Worm (Caenorhabditis elegans) whole organism, mixed stage, embryonic: ENCODE measurements around the gene C18A11.1.

Source experiments
- M03D4.4 ChIP-seq: sonication (generic microtip); optimal IDR thresholded peaks from 2 replicates; lab custom pipeline; 2017; ENCODE audit warnings: mild to moderate bottlenecking, missing genetic modification characterization, missing compliant biosample characterization
- bed-3 ChIP-seq: fragments of 200-800 bp; sonication (Bioruptor generic); optimal IDR thresholded peaks from 3 replicates; lab custom pipeline; 2018; ENCODE audit warnings: mild to moderate bottlenecking, missing genetic modification characterization, moderate library complexity, missing compliant biosample characterization
- blmp-1 ChIP-seq: fragments of 150-350 bp; optimal IDR thresholded peaks from 2 replicates; lab custom pipeline; 2014; ENCODE audit warnings: missing biosample characterization, missing genetic modification characterization
- ceh-39 ChIP-seq: fragments of 150-350 bp; optimal IDR thresholded peaks from 2 replicates; lab custom pipeline; 2014; ENCODE audit warnings: missing biosample characterization, missing genetic modification characterization
- ceh-43 ChIP-seq: fragments of 200-800 bp; sonication (Bioruptor generic); optimal IDR thresholded peaks from 2 replicates; lab custom pipeline; 2018; ENCODE audit warnings: mild to moderate bottlenecking, missing genetic modification characterization, moderate library complexity, missing compliant biosample characterization
- ceh-83 ChIP-seq: fragments of 200-800 bp; sonication (Bioruptor generic); optimal IDR thresholded peaks from 2 replicates; lab custom pipeline; 2018; ENCODE audit warnings: mild to moderate bottlenecking, missing genetic modification characterization, missing compliant biosample characterization
- ces-1 ChIP-seq: fragments of 150-350 bp; optimal IDR thresholded peaks from 2 replicates; lab custom pipeline; 2014; ENCODE audit warnings: missing biosample characterization, missing genetic modification reagents, missing genetic modification characterization
- cnd-1 ChIP-seq: fragments of 200-800 bp; sonication (Bioruptor generic); optimal IDR thresholded peaks from 2 replicates; lab custom pipeline; 2018; ENCODE audit warnings: mild to moderate bottlenecking, missing genetic modification characterization, missing compliant biosample characterization
- elt-1 ChIP-seq: sonication (generic microtip); optimal IDR thresholded peaks from 2 replicates; lab custom pipeline; 2017; ENCODE audit warnings: missing genetic modification characterization, mild to moderate bottlenecking, missing compliant biosample characterization, antibody characterized with exemption, moderate library complexity, borderline replicate concordance; ENCODE audit not compliant: insufficient read depth
- elt-3 ChIP-seq: fragments of 150-350 bp; optimal IDR thresholded peaks from 2 replicates; lab custom pipeline; 2014; ENCODE audit warnings: missing biosample characterization, missing genetic modification characterization
- ham-2 ChIP-seq: fragments of 200-800 bp; sonication (Bioruptor generic); optimal IDR thresholded peaks from 2 replicates; lab custom pipeline; 2018; ENCODE audit warnings: mild to moderate bottlenecking, missing genetic modification characterization, missing compliant biosample characterization
- hlh-1 ChIP-seq: fragments of 150-350 bp; optimal IDR thresholded peaks from 2 replicates; lab custom pipeline; 2014; ENCODE audit warnings: missing biosample characterization, missing genetic modification reagents, missing genetic modification characterization
- lin-13 ChIP-seq: fragments of 150-350 bp; optimal IDR thresholded peaks from 2 replicates; lab custom pipeline; 2014; ENCODE audit warnings: missing biosample characterization, missing genetic modification characterization
- lin-32 ChIP-seq: fragments of 200-800 bp; sonication (Bioruptor generic); optimal IDR thresholded peaks from 2 replicates; lab custom pipeline; 2018; ENCODE audit warnings: mild to moderate bottlenecking, missing genetic modification characterization, missing compliant biosample characterization
- lsy-2 ChIP-seq: fragments of 150-350 bp; optimal IDR thresholded peaks from 2 replicates; lab custom pipeline; 2014; ENCODE audit warnings: missing biosample characterization, missing genetic modification characterization
- mab-5 ChIP-seq: fragments of 150-350 bp; optimal IDR thresholded peaks from 2 replicates; lab custom pipeline; 2014; ENCODE audit warnings: missing biosample characterization, missing genetic modification characterization
- mep-1 ChIP-seq: fragments of 150-350 bp; optimal IDR thresholded peaks from 2 replicates; lab custom pipeline; 2017; ENCODE audit warnings: missing biosample characterization, missing genetic modification reagents, missing genetic modification characterization, inconsistent platforms
- mls-2 ChIP-seq: sonication (generic microtip); optimal IDR thresholded peaks from 2 replicates; lab custom pipeline; 2016; ENCODE audit warnings: mild to moderate bottlenecking, missing genetic modification characterization, moderate library complexity, missing compliant biosample characterization
- nhr-12 ChIP-seq: fragments of 150-350 bp; optimal IDR thresholded peaks from 2 replicates; lab custom pipeline; 2014; ENCODE audit warnings: missing biosample characterization, missing genetic modification characterization
- nhr-2 ChIP-seq: fragments of 150-350 bp; optimal IDR thresholded peaks from 2 replicates; lab custom pipeline; 2014; ENCODE audit warnings: missing biosample characterization, missing genetic modification characterization
- nhr-237 ChIP-seq: fragments of 150-350 bp; optimal IDR thresholded peaks from 2 replicates; lab custom pipeline; 2014; ENCODE audit warnings: missing biosample characterization, missing genetic modification characterization
- nhr-28 ChIP-seq: fragments of 150-350 bp; optimal IDR thresholded peaks from 2 replicates; lab custom pipeline; 2014; ENCODE audit warnings: missing biosample characterization, missing genetic modification characterization
- nhr-76 ChIP-seq: sonication (generic microtip); optimal IDR thresholded peaks from 2 replicates; lab custom pipeline; 2017; ENCODE audit warnings: missing biosample characterization, missing genetic modification characterization
- pha-4 ChIP-seq: fragments of 150-350 bp; optimal IDR thresholded peaks from 2 replicates; lab custom pipeline; 2018; ENCODE audit warnings: missing biosample characterization, missing genetic modification reagents, missing genetic modification characterization
- sem-2 ChIP-seq: fragments of 200-800 bp; sonication (Bioruptor generic); optimal IDR thresholded peaks from 2 replicates; lab custom pipeline; 2018; ENCODE audit warnings: mild to moderate bottlenecking, missing genetic modification characterization, missing compliant biosample characterization
- snpc-4 ChIP-seq: fragments of 150-350 bp; optimal IDR thresholded peaks from 2 replicates; lab custom pipeline; 2014; ENCODE audit warnings: missing biosample characterization, missing genetic modification characterization
- sptf-1 ChIP-seq: sonication (generic microtip); optimal IDR thresholded peaks from 2 replicates; lab custom pipeline; 2017; ENCODE audit warnings: mild to moderate bottlenecking, missing genetic modification characterization, moderate library complexity, missing compliant biosample characterization
- tbx-8 ChIP-seq: fragments of 200-800 bp; sonication (Bioruptor generic); optimal IDR thresholded peaks from 2 replicates; lab custom pipeline; 2018; ENCODE audit warnings: mild to moderate bottlenecking, missing genetic modification characterization, moderate library complexity, missing compliant biosample characterization
- unc-120 ChIP-seq: sonication (generic microtip); optimal IDR thresholded peaks from 2 replicates; lab custom pipeline; 2017; ENCODE audit warnings: missing genetic modification characterization, missing compliant biosample characterization; ENCODE audit not compliant: poor library complexity, severe bottlenecking
- unc-62 ChIP-seq: fragments of 150-350 bp; optimal IDR thresholded peaks from 2 replicates; lab custom pipeline; 2014; ENCODE audit warnings: missing biosample characterization, missing genetic modification reagents, missing genetic modification characterization
- zip-8 ChIP-seq: fragments of 150-350 bp; optimal IDR thresholded peaks from 2 replicates; lab custom pipeline; 2014; ENCODE audit warnings: missing biosample characterization, missing genetic modification characterization
- ztf-11 ChIP-seq: fragments of 150-350 bp; optimal IDR thresholded peaks from 2 replicates; lab custom pipeline; 2014; ENCODE audit warnings: missing biosample characterization, missing genetic modification characterization

Gene C18A11.1

DNA sequence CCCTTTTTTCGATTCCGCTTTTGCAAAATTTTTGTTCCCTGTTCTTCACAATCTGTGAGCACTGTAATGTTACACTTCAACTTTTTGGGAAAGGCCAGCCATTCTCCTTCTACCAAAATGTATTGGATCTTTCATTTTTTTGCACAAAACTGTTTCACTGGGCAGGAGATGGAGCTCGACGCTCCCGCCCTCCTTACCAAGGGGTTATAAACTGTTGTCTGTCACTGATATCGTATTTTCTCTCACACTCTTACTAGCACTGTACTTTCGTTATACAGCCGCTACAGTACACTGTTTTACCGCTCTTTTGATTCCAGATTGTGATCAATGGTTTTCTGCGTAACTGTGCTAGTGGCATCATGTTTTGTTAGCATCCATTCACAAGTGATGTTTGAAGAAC is 8.6 kb downstream of the C18A11.1 start, which contains the start of gene C46F2.1:
TSS of gene C46F2.1 (plus strand) at position 301 of the 400 bp plus-strand sequence.
- TF ChIP-seq unc-120 (tag; lab: Kevin White, UChicago) (no peak), cnd-1 (no peak), nhr-28 (tag; lab: Kevin White, UChicago) (no peak), ceh-39 (tag; lab: Kevin White, UChicago) (no peak), snpc-4 (tag; lab: Kevin White, UChicago) (no peak), mls-2 (tag; lab: Kevin White, UChicago) (no peak), sem-2 (no peak), blmp-1 (tag; lab: Kevin White, UChicago) (no peak)

DNA sequence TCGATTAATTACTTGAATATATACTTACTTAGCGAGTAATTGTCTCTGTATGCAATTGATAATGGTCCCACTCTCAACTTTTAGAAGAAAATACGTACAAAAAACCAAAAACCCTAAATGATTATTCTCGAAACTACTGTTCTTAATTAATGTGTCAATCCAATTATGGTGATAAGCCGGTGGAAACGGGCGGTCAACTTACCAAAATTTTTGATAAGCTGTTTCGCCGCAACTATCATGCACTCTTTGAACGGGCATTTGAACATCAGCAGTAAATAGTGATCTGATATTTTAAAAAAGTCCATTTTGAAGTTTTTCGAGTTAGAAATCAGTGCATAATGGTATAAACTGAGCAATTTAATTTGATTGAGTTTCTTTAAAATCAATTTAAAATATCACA is 9.2 kb downstream of the C18A11.1 start:
- TF ChIP-seq ham-2 (GFP tag; lab: Kevin White, UChicago) (no peak), sptf-1 (tag; lab: Kevin White, UChicago) (no peak), hlh-1 (no peak), mep-1 (tag; lab: Kevin White, UChicago) (no peak), zip-8 (tag; lab: Kevin White, UChicago) (no peak), ceh-43 (GFP tag; lab: Kevin White, UChicago) (no peak), sem-2 (no peak), nhr-2 (tag; lab: Kevin White, UChicago) (no peak), lin-13 (no peak), nhr-237 (tag; lab: Kevin White, UChicago) (no peak), bed-3 (GFP tag; lab: Kevin White, UChicago) (no peak), ztf-11 (tag; lab: Kevin White, UChicago) (no peak)

DNA sequence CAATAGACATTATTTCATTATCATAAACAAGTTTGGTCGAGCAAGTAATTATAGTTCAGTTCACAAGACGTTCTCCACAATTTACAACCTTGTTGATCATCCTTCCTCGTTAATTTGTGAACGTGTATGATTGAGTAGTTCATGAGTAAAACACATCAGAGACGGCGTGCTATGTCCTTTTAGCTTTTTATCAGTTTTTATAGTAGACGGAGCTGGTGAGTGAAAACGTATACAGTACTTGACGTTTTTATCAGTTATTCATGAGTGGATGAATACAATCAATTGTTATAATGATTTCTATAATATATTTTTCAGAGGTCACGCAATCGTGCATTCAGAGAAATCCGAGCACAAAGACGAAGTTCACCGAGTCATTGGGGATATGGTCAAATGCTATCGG is 9.8 kb downstream of the C18A11.1 start:
- TF ChIP-seq nhr-2 (tag; lab: Kevin White, UChicago) (no peak), ceh-39 (tag; lab: Kevin White, UChicago) (no peak), mls-2 (tag; lab: Kevin White, UChicago) (no peak), nhr-28 (tag; lab: Kevin White, UChicago) (no peak), nhr-237 (tag; lab: Kevin White, UChicago) (no peak), blmp-1 (tag; lab: Kevin White, UChicago) (no peak), pha-4 (tag; lab: Kevin White, UChicago) (no peak), zip-8 (tag; lab: Kevin White, UChicago) (no peak), ces-1 (GFP tag; lab: Kevin White, UChicago) (no peak), bed-3 (GFP tag; lab: Kevin White, UChicago) (no peak), cnd-1 (no peak), unc-62 (GFP tag; lab: Kevin White, UChicago) (no peak)

DNA sequence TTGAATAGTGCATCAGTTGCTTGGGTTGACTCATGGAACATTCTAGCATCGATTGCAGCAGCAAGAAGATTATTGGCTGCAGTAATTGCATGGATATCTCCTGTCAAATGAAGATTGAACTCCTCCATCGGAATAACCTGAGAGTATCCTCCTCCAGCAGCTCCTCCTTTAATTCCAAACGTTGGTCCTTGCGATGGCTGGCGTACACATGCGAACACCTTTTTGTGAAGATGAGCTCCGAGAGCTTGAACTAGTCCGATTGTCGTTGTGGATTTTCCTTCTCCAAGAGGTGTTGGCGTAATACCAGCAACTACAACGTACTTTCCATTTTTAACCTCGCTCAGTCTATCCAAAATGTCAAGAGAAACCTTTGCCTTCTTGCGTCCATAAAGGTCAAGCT is 13.6 kb downstream of the C18A11.1 start:
- TF ChIP-seq ceh-83 (no peak), ham-2 (GFP tag; lab: Kevin White, UChicago) (no peak), nhr-12 (tag; lab: Kevin White, UChicago) (no peak), hlh-1 (no peak), ztf-11 (tag; lab: Kevin White, UChicago) (no peak), ceh-39 (tag; lab: Kevin White, UChicago) (no peak), nhr-76 (no peak), lsy-2 (tag; lab: Kevin White, UChicago) (no peak), M03D4.4 (tag; lab: Kevin White, UChicago) (no peak), lin-32 (no peak), snpc-4 (tag; lab: Kevin White, UChicago) (no peak), cnd-1 (no peak), unc-62 (GFP tag; lab: Kevin White, UChicago) (no peak), pha-4 (tag; lab: Kevin White, UChicago) (no peak), mab-5 (tag; lab: Kevin White, UChicago) (no peak), sptf-1 (tag; lab: Kevin White, UChicago) (no peak)

DNA sequence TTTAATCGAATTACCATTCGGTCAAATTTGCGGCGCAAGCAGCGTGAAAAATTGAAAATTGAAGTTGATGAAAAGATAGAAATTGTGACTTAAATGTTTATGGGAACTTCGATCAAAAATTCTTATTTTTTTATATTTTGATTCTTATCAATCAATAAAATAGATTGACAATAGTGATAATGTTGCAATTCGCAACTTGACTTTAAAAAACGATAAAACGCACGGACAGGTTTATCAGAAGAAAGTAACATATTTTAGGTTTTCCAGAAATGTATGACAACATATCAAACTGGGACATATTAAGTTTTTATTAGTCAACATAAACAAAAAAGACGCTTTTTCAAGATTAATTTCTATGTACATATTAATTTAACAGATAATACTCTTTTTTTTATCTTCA is 14.2 kb downstream of the C18A11.1 start:
- TF ChIP-seq zip-8 (tag; lab: Kevin White, UChicago), result no peak
- no peak for TF ChIP-seq elt-1
- TF ChIP-seq nhr-237 (tag; lab: Kevin White, UChicago), result no peak
- TF ChIP-seq nhr-76, result no peak
- TF ChIP-seq M03D4.4 (tag; lab: Kevin White, UChicago), result no peak
- no peak for TF ChIP-seq mep-1 (tag; lab: Kevin White, UChicago)
- TF ChIP-seq mls-2 (tag; lab: Kevin White, UChicago), result no peak
- TF ChIP-seq lin-32, result no peak
- no peak for TF ChIP-seq ceh-83
- no peak for TF ChIP-seq lsy-2 (tag; lab: Kevin White, UChicago)
- TF ChIP-seq elt-3 (tag; lab: Kevin White, UChicago), result no peak
- TF ChIP-seq tbx-8 (GFP tag; lab: Kevin White, UChicago), result no peak
- TF ChIP-seq, all 35 proteins: peak for 0
